Worm (Caenorhabditis elegans): Measurements from ENCODE around the gene fbxc-14.

DNA sequence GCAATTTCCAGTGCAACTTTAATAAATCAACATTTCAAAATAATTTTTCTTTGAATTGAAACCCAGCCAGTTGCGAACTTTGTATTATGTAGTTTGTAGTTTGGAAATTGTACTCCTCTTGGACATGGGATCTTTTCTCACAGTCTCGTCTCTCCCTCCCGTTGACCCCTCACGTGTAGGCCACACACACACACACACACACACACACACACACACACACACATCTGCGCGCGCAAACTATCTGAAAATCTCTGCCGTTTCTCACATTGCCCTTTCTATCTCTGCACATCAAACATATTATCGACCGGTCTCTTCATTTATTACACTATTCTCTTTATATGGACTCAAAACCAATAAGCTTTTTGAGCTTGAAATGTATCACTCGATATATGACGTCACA lies 33.3 kb upstream of the fbxc-14 start, which contains the start of gene fbxc-36:
- TF ChIP-seq pag-3 (tag; optimal IDR thresholded peaks at IDR 0.05; ENCODE audit: borderline replicate concordance) (no peak), odd-2 (tag; optimal IDR thresholded peaks at IDR 0.05) (no peak), F13H6.1 (tag; optimal IDR thresholded peaks at IDR 0.05) (no peak), ceh-31 (tag; optimal IDR thresholded peaks at IDR 0.05) (no peak), ceh-14 (tag; optimal IDR thresholded peaks at IDR 0.05) (no peak), ceh-19 (GFP tag; optimal IDR thresholded peaks at IDR 0.05) (no peak), C08G9.2 (tag; optimal IDR thresholded peaks at IDR 0.05) (no peak), ama-1 (optimal IDR thresholded peaks at IDR 0.05) (no peak), zip-5 (tag; optimal IDR thresholded peaks at IDR 0.05) (no peak), K02D7.2 (tag; optimal IDR thresholded peaks at IDR 0.05) (no peak), tbx-2 (tag; optimal IDR thresholded peaks at IDR 0.05) (no peak), unc-86 (tag; optimal IDR thresholded peaks at IDR 0.05) (no peak)

Measured in whole organism, late embryonic.